Worm (Caenorhabditis elegans) whole organism, early embryonic: ENCODE data around the gene tnt-2.

Experiments used
- B0310.2 ChIP-seq: sonication (generic microtip); optimal IDR thresholded peaks from 2 replicates; lab custom pipeline; 2016; ENCODE audit warnings: mild to moderate bottlenecking, missing genetic modification characterization, missing compliant biosample characterization
- F13C5.2 ChIP-seq: sonication (generic microtip); optimal IDR thresholded peaks from 2 replicates; lab custom pipeline; 2017; ENCODE audit warnings: mild to moderate bottlenecking, missing genetic modification characterization, inconsistent platforms, missing compliant biosample characterization
- aly-1 ChIP-seq: sonication (generic microtip); optimal IDR thresholded peaks from 2 replicates; lab custom pipeline; 2016; ENCODE audit warnings: missing genetic modification characterization, missing compliant biosample characterization
- ama-1 ChIP-seq: fragments of 150-350 bp; optimal IDR thresholded peaks from 2 replicates; lab custom pipeline; 2014
- ceh-13 ChIP-seq: fragments of 200-800 bp; sonication (Bioruptor generic); optimal IDR thresholded peaks from 2 replicates; lab custom pipeline; 2018; ENCODE audit warnings: mild to moderate bottlenecking, missing genetic modification characterization, missing compliant biosample characterization
- ceh-36 ChIP-seq: sonication (generic microtip); optimal IDR thresholded peaks from 2 replicates; lab custom pipeline; 2016; ENCODE audit warnings: missing genetic modification characterization, inconsistent platforms, missing compliant biosample characterization
- ets-7 ChIP-seq: sonication (generic microtip); optimal IDR thresholded peaks from 2 replicates; lab custom pipeline; 2016; ENCODE audit warnings: missing genotype, missing genetic modification characterization, missing compliant biosample characterization
- hmbx-1 ChIP-seq: sonication (generic microtip); optimal IDR thresholded peaks from 2 replicates; lab custom pipeline; 2016; ENCODE audit warnings: mild to moderate bottlenecking, missing genetic modification characterization, missing compliant biosample characterization
- sea-1 ChIP-seq: fragments of 200-800 bp; sonication (Bioruptor generic); conservative IDR thresholded peaks from 2 replicates; pipeline ENCODE4 v1.3.6; 2022; ENCODE audit warnings: missing genetic modification characterization, missing compliant biosample characterization
- tbx-37 ChIP-seq: fragments of 200-800 bp; sonication (Bioruptor generic); conservative IDR thresholded peaks from 2 replicates; pipeline ENCODE4 v1.3.6; 2022; ENCODE audit warnings: missing genetic modification reagents, missing genetic modification characterization, missing compliant biosample characterization
- tra-4 ChIP-seq: sonication (generic microtip); optimal IDR thresholded peaks from 2 replicates; lab custom pipeline; 2017; ENCODE audit warnings: missing genetic modification characterization, missing compliant biosample characterization

DNA sequence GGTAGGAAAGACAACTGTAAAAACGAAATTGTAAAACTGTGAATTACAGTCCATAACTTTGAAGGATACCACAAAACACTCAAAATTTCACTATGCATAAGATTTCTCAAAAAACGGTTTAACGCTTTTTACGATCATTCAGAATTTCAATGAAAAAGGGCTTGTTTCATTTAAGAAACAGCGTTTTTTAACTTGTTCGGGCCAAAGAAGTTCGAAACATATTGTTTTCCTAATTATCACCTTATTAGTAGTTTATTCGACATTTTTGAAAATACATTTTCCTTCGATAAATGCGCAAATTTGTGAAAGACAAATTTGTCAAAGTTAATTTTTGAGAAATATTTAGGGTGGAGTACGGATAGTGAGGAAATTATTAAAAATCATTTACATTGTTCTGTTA is 18.5 kb downstream of the tnt-2 start:
- TF ChIP-seq hmbx-1 (no peak), ama-1 (lab: Kevin White, UChicago) (no peak), ceh-13 (GFP tag; lab: Kevin White, UChicago) (no peak), tra-4 (tag; lab: Kevin White, UChicago) (no peak), F13C5.2 (tag; lab: Kevin White, UChicago) (no peak), aly-1 (no peak), ets-7 (tag; lab: Kevin White, UChicago) (no peak), tbx-37 (GFP tag; lab: Robert Waterston, UW) (no peak), sea-1 (GFP tag; lab: Robert Waterston, UW) (no peak), B0310.2 (tag; lab: Kevin White, UChicago) (no peak), ceh-36 (tag; lab: Kevin White, UChicago) (no peak)
